Worm (Caenorhabditis elegans) whole organism, L3 larva: ENCODE measurements around the gene ZK1067.4.
A peak's percentile ranks its signal among the peaks of the same experiment; 100 is the strongest.

Source experiments
- R02D3.7 ChIP-seq: fragments of 150-350 bp; optimal IDR thresholded peaks from 2 replicates; lab custom pipeline; 2014; ENCODE audit warnings: missing biosample characterization, missing genetic modification characterization
- ZK546.5 ChIP-seq: sonication (generic microtip); optimal IDR thresholded peaks from 2 replicates; lab custom pipeline; 2017; ENCODE audit warnings: missing biosample characterization, missing genetic modification characterization
- aly-2 ChIP-seq: fragments of 150-350 bp; optimal IDR thresholded peaks from 2 replicates; lab custom pipeline; 2014; ENCODE audit warnings: missing biosample characterization, missing genetic modification characterization
- ceh-16 ChIP-seq: sonication (generic microtip); optimal IDR thresholded peaks from 2 replicates; lab custom pipeline; 2017; ENCODE audit warnings: missing biosample characterization, missing genetic modification characterization
- ceh-9 ChIP-seq: sonication (generic microtip); optimal IDR thresholded peaks from 2 replicates; lab custom pipeline; 2018; ENCODE audit warnings: missing biosample characterization, missing genetic modification characterization
- daf-12 ChIP-seq: fragments of 150-350 bp; optimal IDR thresholded peaks from 2 replicates; lab custom pipeline; 2014; ENCODE audit warnings: missing biosample characterization, missing genetic modification reagents, missing genetic modification characterization
- egl-5 ChIP-seq: fragments of 150-350 bp; optimal IDR thresholded peaks from 2 replicates; lab custom pipeline; 2017; ENCODE audit warnings: missing biosample characterization, missing genetic modification reagents, missing genetic modification characterization, inconsistent platforms
- elt-1 ChIP-seq: fragments of 150-350 bp; optimal IDR thresholded peaks from 2 replicates; lab custom pipeline; 2014; ENCODE audit warnings: missing biosample characterization, missing genetic modification characterization
- elt-2 ChIP-seq: sonication (generic microtip); optimal IDR thresholded peaks from 2 replicates; lab custom pipeline; 2016; ENCODE audit warnings: missing genetic modification reagents, mild to moderate bottlenecking, missing genetic modification characterization, missing compliant biosample characterization
- elt-3 ChIP-seq, 3 experiments: fragments of 150-350 bp in 1 of 3; sonication (generic microtip) in 2 of 3; optimal IDR thresholded peaks; 2 replicates in 2 of 3; 4 replicates in 1 of 3; lab custom pipeline; 2014 to 2017; ENCODE audit warnings: missing biosample characterization in 3 of 3, missing genetic modification characterization in 3 of 3
- eor-1 ChIP-seq, 2 experiments: fragments of 150-350 bp; optimal IDR thresholded peaks; 2 replicates each; lab custom pipeline; 2014 to 2018; ENCODE audit warnings: missing biosample characterization in 2 of 2, missing genetic modification characterization in 2 of 2
- fkh-10 ChIP-seq: sonication (generic microtip); optimal IDR thresholded peaks from 2 replicates; lab custom pipeline; 2017; ENCODE audit warnings: missing biosample characterization, missing genetic modification reagents, missing genetic modification characterization
- hmg-11 ChIP-seq: sonication (generic microtip); optimal IDR thresholded peaks from 2 replicates; lab custom pipeline; 2016; ENCODE audit warnings: missing genetic modification characterization, missing compliant biosample characterization
- jun-1 ChIP-seq: fragments of 150-350 bp; optimal IDR thresholded peaks from 2 replicates; lab custom pipeline; 2014; ENCODE audit warnings: missing biosample characterization, missing genetic modification reagents, missing genetic modification characterization
- lin-15B ChIP-seq: fragments of 150-350 bp; optimal IDR thresholded peaks from 2 replicates; lab custom pipeline; 2014; ENCODE audit warnings: missing biosample characterization, missing genetic modification characterization
- lin-39 ChIP-seq: fragments of 150-350 bp; optimal IDR thresholded peaks from 2 replicates; lab custom pipeline; 2018; ENCODE audit warnings: missing biosample characterization, missing genetic modification reagents, missing genetic modification characterization
- lsy-12 ChIP-seq: sonication (generic microtip); optimal IDR thresholded peaks from 2 replicates; lab custom pipeline; 2016; ENCODE audit warnings: mild to moderate bottlenecking, missing genetic modification characterization, missing compliant biosample characterization
- nfya-1 ChIP-seq: sonication (generic microtip); optimal IDR thresholded peaks from 2 replicates; lab custom pipeline; 2017; ENCODE audit warnings: missing genetic modification characterization, mild to moderate bottlenecking, missing compliant biosample characterization, antibody characterized with exemption, moderate library complexity; ENCODE audit not compliant: insufficient read depth
- nhr-12 ChIP-seq: fragments of 150-350 bp; optimal IDR thresholded peaks from 2 replicates; lab custom pipeline; 2014; ENCODE audit warnings: missing biosample characterization, missing genetic modification characterization
- nhr-23 ChIP-seq: fragments of 150-350 bp; optimal IDR thresholded peaks from 2 replicates; lab custom pipeline; 2014; ENCODE audit warnings: missing biosample characterization, missing genetic modification reagents, missing genetic modification characterization
- nhr-237 ChIP-seq: fragments of 150-350 bp; optimal IDR thresholded peaks from 2 replicates; lab custom pipeline; 2014; ENCODE audit warnings: missing biosample characterization, missing genetic modification characterization
- nhr-25 ChIP-seq: sonication (generic microtip); optimal IDR thresholded peaks from 2 replicates; lab custom pipeline; 2017; ENCODE audit warnings: missing biosample characterization, missing genetic modification characterization
- nhr-43 ChIP-seq: sonication (generic microtip); optimal IDR thresholded peaks from 2 replicates; lab custom pipeline; 2016; ENCODE audit warnings: mild to moderate bottlenecking, missing genetic modification characterization, missing compliant biosample characterization; ENCODE audit not compliant: poor library complexity, severe bottlenecking
- nhr-67 ChIP-seq: fragments of 150-350 bp; optimal IDR thresholded peaks from 2 replicates; lab custom pipeline; 2014; ENCODE audit warnings: missing biosample characterization, missing genetic modification characterization
- nhr-77 ChIP-seq: fragments of 150-350 bp; optimal IDR thresholded peaks from 2 replicates; lab custom pipeline; 2014; ENCODE audit warnings: missing biosample characterization, missing genetic modification characterization
- pha-4 ChIP-seq: fragments of 150-350 bp; optimal IDR thresholded peaks from 2 replicates; lab custom pipeline; 2014; ENCODE audit warnings: missing biosample characterization, missing genetic modification reagents, missing genetic modification characterization
- pqm-1 ChIP-seq: fragments of 150-350 bp; optimal IDR thresholded peaks from 2 replicates; lab custom pipeline; 2017; ENCODE audit warnings: missing biosample characterization, missing genetic modification characterization, inconsistent platforms
- skn-1 ChIP-seq: fragments of 150-350 bp; optimal IDR thresholded peaks from 2 replicates; lab custom pipeline; 2014; ENCODE audit warnings: missing biosample characterization, missing genetic modification characterization
- snpc-4 ChIP-seq: fragments of 150-350 bp; optimal IDR thresholded peaks from 2 replicates; lab custom pipeline; 2014; ENCODE audit warnings: missing biosample characterization, missing genetic modification characterization
- tbx-2 ChIP-seq: sonication (generic microtip); optimal IDR thresholded peaks from 2 replicates; lab custom pipeline; 2016; ENCODE audit warnings: mild to moderate bottlenecking, missing genetic modification characterization, missing compliant biosample characterization
- unc-39 ChIP-seq: sonication (generic microtip); optimal IDR thresholded peaks from 4 replicates; lab custom pipeline; 2017; ENCODE audit warnings: missing biosample characterization, missing genetic modification characterization
- unc-62 ChIP-seq: fragments of 150-350 bp; sonication (generic microtip); optimal IDR thresholded peaks from 4 replicates; lab custom pipeline; 2014; ENCODE audit warnings: missing biosample characterization, missing genetic modification reagents, missing genetic modification characterization
- zag-1 ChIP-seq: fragments of 150-350 bp; optimal IDR thresholded peaks from 2 replicates; lab custom pipeline; 2014; ENCODE audit warnings: missing biosample characterization, missing genetic modification characterization
- ztf-11 ChIP-seq: fragments of 150-350 bp; optimal IDR thresholded peaks from 2 replicates; lab custom pipeline; 2014; ENCODE audit warnings: missing biosample characterization, missing genetic modification characterization
- ztf-4 ChIP-seq: fragments of 150-350 bp; optimal IDR thresholded peaks from 2 replicates; lab custom pipeline; 2014; ENCODE audit warnings: missing biosample characterization, missing genetic modification characterization

Gene ZK1067.4

DNA sequence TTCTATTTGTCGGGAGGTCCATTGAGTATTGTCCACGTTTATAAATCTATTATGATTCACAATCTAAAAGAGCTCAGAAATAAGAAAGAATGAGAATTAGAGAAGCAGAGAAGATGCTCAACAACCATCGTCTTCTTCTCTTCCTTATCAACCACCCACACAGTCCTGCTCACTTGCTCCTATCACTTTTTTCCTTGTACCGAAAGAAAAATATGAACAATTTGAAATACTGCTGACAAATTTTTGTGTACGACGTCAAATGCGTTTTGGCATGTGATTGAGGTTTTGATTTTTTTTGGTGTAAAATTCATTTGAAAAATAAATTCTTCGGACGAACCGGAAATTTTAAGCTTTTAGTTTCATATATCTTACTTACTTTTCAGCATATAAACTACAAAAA lies 13.9 kb upstream of the ZK1067.4 start:
- no peak for TF ChIP-seq snpc-4 (tag; lab: Kevin White, UChicago)
- no peak for TF ChIP-seq nfya-1 (tag; lab: Kevin White, UChicago)
- no peak for TF ChIP-seq zag-1
- TF ChIP-seq tbx-2 (tag; lab: Kevin White, UChicago), result no peak
- peak; percentile 76 for TF ChIP-seq pqm-1 (tag; lab: Kevin White, UChicago)
- no peak for TF ChIP-seq ZK546.5 (tag; lab: Kevin White, UChicago)
- no peak for TF ChIP-seq ztf-4 (tag; lab: Kevin White, UChicago)
- TF ChIP-seq aly-2, result no peak
- TF ChIP-seq nhr-237, result no peak
- TF ChIP-seq egl-5 (tag; lab: Kevin White, UChicago), result no peak
- TF ChIP-seq lsy-12 (tag; lab: Kevin White, UChicago), result no peak
- TF ChIP-seq R02D3.7 (tag; lab: Kevin White, UChicago), result no peak
- TF ChIP-seq elt-2 (tag; lab: Kevin White, UChicago), result peak; percentile 79
- TF ChIP-seq pha-4 (tag; lab: Kevin White, UChicago), result peak; percentile 50
- TF ChIP-seq, all 47 proteins: peak for 3

DNA sequence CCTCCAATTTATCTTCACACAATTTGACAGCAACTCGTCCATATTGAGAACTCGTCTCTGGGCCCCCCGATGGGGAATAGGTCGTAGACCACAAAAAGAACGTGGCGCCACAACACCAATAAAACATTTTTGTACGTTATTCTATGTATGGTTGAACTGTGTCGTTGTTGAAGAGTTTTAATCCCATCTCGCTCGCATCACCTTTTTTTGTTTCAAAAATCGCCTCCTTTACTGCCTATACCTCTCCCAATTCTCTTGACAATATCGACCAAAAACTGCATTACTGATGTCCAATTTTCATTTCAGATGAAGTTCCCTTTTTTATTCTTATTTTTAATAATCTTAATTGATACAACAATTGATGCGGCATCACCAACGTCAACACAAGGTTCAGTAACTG lies 13.0 kb upstream of the ZK1067.4 start, which contains the start of gene let-23:
let-23 (plus strand) TSS at position 301 of the 400 bp plus-strand sequence.
- TF ChIP-seq unc-39 (tag; lab: Kevin White, UChicago) (no peak), fkh-10 (no peak), elt-3 (tag; optimal IDR thresholded peaks at IDR 0.05; lab: Kevin White, UChicago) (no peak), nhr-77 (tag; lab: Kevin White, UChicago) (no peak), zag-1 (no peak), lin-15B (tag; lab: Kevin White, UChicago) (no peak), hmg-11 (tag; lab: Kevin White, UChicago) (no peak), elt-2 (tag; lab: Kevin White, UChicago) (no peak), nhr-25 (no peak), ztf-11 (no peak), daf-12 (tag; lab: Kevin White, UChicago) (no peak), eor-1 (tag; optimal IDR thresholded peaks at IDR 0.05; lab: Kevin White, UChicago) (no peak), egl-5 (tag; lab: Kevin White, UChicago) (no peak), lin-39 (no peak), lsy-12 (tag; lab: Kevin White, UChicago) (no peak), ceh-9 (no peak), nfya-1 (tag; lab: Kevin White, UChicago) (no peak), aly-2 (no peak), nhr-67 (tag; lab: Kevin White, UChicago) (no peak)

DNA sequence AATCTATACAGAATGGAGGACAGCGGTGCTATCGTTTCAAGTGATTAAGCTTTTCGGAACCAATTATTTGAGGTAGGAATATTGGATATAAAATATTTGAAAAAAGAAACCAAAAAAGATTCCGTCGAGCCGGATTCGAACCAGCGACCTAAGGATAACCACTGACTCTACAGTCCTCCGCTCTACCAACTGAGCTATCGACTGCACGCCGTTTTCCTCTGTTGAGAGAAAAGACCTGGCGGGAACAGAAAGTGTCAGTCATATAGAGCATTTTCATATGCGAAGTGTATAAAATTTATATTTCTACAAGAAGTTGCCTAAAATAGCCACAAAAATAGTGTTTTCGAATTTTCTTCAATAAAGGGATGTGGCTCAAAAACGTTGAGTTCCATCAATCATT lies 1.5 kb downstream of the ZK1067.4 start:
- peak; percentile 96 for TF ChIP-seq snpc-4 (tag; lab: Kevin White, UChicago)
- peak; percentile 5 for TF ChIP-seq jun-1 (tag; lab: Kevin White, UChicago)
- TF ChIP-seq elt-2 (tag; lab: Kevin White, UChicago), result peak; percentile 62
- peak; percentile 26 for TF ChIP-seq pqm-1 (tag; lab: Kevin White, UChicago)
- TF ChIP-seq nhr-25, result peak; percentile 26
- no peak for TF ChIP-seq hmg-11 (tag; lab: Kevin White, UChicago)
- TF ChIP-seq elt-1, result no peak
- no peak for TF ChIP-seq lin-39
- peak; percentile 11 for TF ChIP-seq nhr-23
- peak; percentile 58 for TF ChIP-seq lsy-12 (tag; lab: Kevin White, UChicago)
- TF ChIP-seq nhr-43 (tag; lab: Kevin White, UChicago), result peak; percentile 57

DNA sequence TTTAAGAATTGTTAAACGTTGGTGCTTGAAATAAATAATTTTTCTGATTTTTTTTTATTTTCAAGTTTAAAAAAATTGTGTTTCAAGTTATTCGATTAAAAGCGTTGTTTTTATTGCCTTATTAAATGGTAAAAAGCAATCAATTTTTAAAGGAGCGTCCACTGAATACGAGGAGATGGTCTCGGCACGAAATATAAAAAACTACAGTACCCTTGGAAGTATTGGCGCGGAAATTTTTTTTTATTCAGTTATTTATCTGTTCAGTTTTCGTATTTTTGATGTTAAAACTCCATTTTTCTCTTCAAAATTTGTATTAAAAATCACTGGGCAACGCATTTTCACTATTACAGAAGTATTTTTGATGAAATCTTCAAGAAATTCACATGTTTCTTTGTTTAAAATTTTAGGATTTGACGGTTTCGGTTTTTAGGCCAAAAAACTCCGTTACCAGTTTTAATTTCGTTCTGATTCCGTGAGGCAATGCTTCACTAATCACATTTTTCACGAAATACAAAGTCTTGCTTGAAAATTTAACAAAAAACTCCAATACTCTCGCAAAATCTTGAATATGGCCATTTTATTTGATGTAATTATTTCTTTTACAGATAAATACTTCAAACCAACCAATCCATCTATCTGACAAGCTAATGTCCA lies 3.0 kb downstream of the ZK1067.4 start, which contains the start of gene znfx-1:
znfx-1 (plus strand) TSS at position 604 of the 654 bp plus-strand sequence.
- no peak for TF ChIP-seq elt-1
- TF ChIP-seq zag-1, result no peak
- TF ChIP-seq ztf-4 (tag; lab: Kevin White, UChicago), result no peak
- no peak for TF ChIP-seq tbx-2 (tag; lab: Kevin White, UChicago)
- no peak for TF ChIP-seq ceh-16 (tag; lab: Kevin White, UChicago)
- no peak for TF ChIP-seq snpc-4 (tag; lab: Kevin White, UChicago)
- no peak for TF ChIP-seq nhr-43 (tag; lab: Kevin White, UChicago)
- no peak for TF ChIP-seq nhr-12 (tag; lab: Kevin White, UChicago)
- no peak for TF ChIP-seq skn-1 (tag; lab: Kevin White, UChicago)
- TF ChIP-seq lin-15B (tag; lab: Kevin White, UChicago), result no peak
- TF ChIP-seq unc-62 (GFP tag; lab: Kevin White, UChicago), result no peak
- TF ChIP-seq fkh-10, result no peak
- TF ChIP-seq jun-1 (tag; lab: Kevin White, UChicago), result no peak
- TF ChIP-seq, all 47 proteins: peak for 0
